Worm (Caenorhabditis elegans): Measurements from ENCODE around the gene ZK632.14.
A peak's percentile ranks its signal among the peaks of the same experiment; 100 is the strongest.

The ZK632.14 gene

ce11 chrIII:9818763-9819162, 5.5 kb downstream of the ZK632.14 start, which contains the start of gene panl-3 (continued):
- TF ChIP-seq rpc-1 (optimal IDR thresholded peaks at IDR 0.05): no peak
- no peak for TF ChIP-seq rpc-1 (tag; optimal IDR thresholded peaks at IDR 0.05)
- no peak for TF ChIP-seq lsy-27 (tag; optimal IDR thresholded peaks at IDR 0.05; ENCODE audit: borderline replicate concordance, insufficient read depth)
- TF ChIP-seq F22D6.2 (tag; optimal IDR thresholded peaks at IDR 0.05): no peak
- no peak for TF ChIP-seq hrde-1 (tag; optimal IDR thresholded peaks at IDR 0.05; ENCODE audit: borderline replicate concordance)
- peak; percentile 44 for TF ChIP-seq nhr-80 (tag; optimal IDR thresholded peaks at IDR 0.05)
- TF ChIP-seq nhr-90 (tag; optimal IDR thresholded peaks at IDR 0.05): no peak

DNA sequence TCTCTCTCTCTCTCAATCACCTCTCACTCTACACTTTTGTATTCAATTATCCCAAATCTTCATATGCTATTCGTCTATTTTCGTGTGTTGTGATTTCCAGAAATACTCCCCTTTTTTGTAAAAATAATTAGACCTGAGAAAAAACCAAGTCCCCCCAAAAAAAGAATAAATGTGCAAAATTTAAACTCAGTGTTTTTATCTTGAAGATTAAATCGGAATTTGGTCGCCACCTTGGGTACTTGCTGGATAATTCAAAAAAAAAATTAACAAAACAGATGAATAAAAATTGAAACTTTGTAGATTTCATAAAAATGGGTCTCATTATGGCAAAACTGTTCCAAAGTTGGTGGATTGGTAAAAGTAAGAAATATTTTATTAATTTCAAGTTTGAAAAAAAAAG, 9.7 kb downstream of the ZK632.14 start, which contains the start of gene arl-5:
TSS of gene arl-5 (plus strand) at position 301 of the 400 bp plus-strand sequence.
- TF ChIP-seq ceh-91 (GFP tag; IDR thresholded peaks at IDR 0.05): no peak
- no peak for TF ChIP-seq gei-17 (GFP tag; optimal IDR thresholded peaks at IDR 0.05)
- no peak for TF ChIP-seq unc-62 (GFP tag; optimal IDR thresholded peaks at IDR 0.05)
- no peak for TF ChIP-seq ceh-79 (tag; optimal IDR thresholded peaks at IDR 0.05)

DNA sequence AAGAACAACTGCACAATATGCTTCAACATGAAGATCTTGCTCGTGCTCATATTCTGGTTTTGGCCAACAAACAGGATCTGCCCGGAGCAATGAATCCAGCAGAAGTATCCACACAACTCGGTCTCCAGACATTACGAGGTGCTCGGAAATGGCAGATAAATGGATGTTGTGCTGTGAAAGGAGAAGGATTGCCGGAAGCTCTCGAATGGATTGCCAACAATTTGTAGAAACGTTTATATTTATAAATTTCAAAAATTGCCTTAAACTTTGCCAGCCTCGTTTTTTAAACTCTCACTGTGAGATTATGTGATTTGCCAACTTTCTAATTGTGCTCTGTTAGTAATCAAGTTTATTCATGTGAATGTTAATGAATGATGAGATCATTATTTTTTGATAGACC, 10.5 kb downstream of the ZK632.14 start:
- no peak for TF ChIP-seq let-526 (GFP tag; IDR thresholded peaks at IDR 0.05)
- no peak for TF ChIP-seq F49E8.2 (tag; optimal IDR thresholded peaks at IDR 0.05; ENCODE audit: insufficient read depth)
- TF ChIP-seq him-1 (tag; optimal IDR thresholded peaks at IDR 0.05): no peak
- TF ChIP-seq T26A5.8 (tag; optimal IDR thresholded peaks at IDR 0.05): no peak
- TF ChIP-seq pbrm-1 (GFP tag; IDR thresholded peaks at IDR 0.05): no peak
- TF ChIP-seq F37B4.10 (GFP tag; IDR thresholded peaks at IDR 0.05): no peak
- no peak for TF ChIP-seq madf-8 (GFP tag; conservative IDR thresholded peaks at IDR 0.05)
- TF ChIP-seq F33H1.4 (GFP tag; IDR thresholded peaks at IDR 0.05): no peak
- no peak for TF ChIP-seq ZK185.1 (tag; optimal IDR thresholded peaks at IDR 0.05; ENCODE audit: poor library complexity, severe bottlenecking)
- no peak for TF ChIP-seq nfya-1 (tag; optimal IDR thresholded peaks at IDR 0.05; ENCODE audit: borderline replicate concordance, insufficient read depth)
- no peak for TF ChIP-seq hrde-1 (tag; optimal IDR thresholded peaks at IDR 0.05; ENCODE audit: borderline replicate concordance)
- TF ChIP-seq nhr-80 (tag; optimal IDR thresholded peaks at IDR 0.05): no peak
- no peak for TF ChIP-seq tbx-9 (tag; optimal IDR thresholded peaks at IDR 0.05; ENCODE audit: borderline replicate concordance)
- TF ChIP-seq Y56A3A.18 (GFP tag; IDR thresholded peaks at IDR 0.05): no peak
- no peak for TF ChIP-seq C17E4.6 (GFP tag; IDR thresholded peaks at IDR 0.05)
- no peak for TF ChIP-seq egrh-3 (GFP tag; IDR thresholded peaks at IDR 0.05)
- TF ChIP-seq cebp-2 (GFP tag; IDR thresholded peaks at IDR 0.05): no peak
- TF ChIP-seq Y53G8AR.9 (GFP tag; conservative IDR thresholded peaks at IDR 0.05): no peak
- no peak for TF ChIP-seq madf-6 (GFP tag; IDR thresholded peaks at IDR 0.05)

DNA sequence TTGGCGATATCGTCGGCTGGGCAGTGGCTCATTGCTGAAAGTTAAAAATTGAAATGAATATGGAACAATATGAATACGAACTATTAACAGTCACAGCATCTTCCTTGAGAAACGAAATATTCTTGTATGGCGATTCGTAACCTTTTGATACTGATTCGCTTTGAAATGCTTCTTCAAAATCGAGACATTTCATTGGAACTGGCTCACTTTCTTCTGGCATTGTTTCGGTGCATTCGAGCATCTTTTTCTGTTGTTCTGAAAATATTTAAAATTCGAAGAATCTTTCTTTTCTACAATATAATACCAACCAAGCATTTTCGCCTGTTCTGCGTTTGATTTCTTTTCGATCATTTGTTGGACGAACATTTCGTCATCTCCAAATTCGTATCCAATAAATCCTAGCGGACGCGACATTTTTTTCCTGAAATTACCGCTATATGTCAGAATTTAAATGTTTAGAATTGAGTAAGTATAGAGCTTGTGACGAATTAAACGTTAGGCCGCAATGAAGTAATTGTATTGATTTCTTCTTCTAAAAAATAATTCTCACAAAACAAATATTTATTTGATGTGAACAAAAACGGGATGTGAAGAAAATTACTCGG, 11.2 kb downstream of the ZK632.14 start, which contains the start of gene lin-52:
TSS of gene lin-52 (minus strand) at position 421 of the 605 bp plus-strand sequence.
- TF ChIP-seq aptf-3 (GFP tag; IDR thresholded peaks at IDR 0.05): no peak
- TF ChIP-seq C17E4.6 (GFP tag; IDR thresholded peaks at IDR 0.05): no peak
- TF ChIP-seq attf-6 (GFP tag; IDR thresholded peaks at IDR 0.05): no peak; the same call in 1 of the 2 replicates
- no peak for TF ChIP-seq ztf-18 (tag; optimal IDR thresholded peaks at IDR 0.05)
- TF ChIP-seq nhr-80 (tag; optimal IDR thresholded peaks at IDR 0.05): no peak
- no peak for TF ChIP-seq ztf-28 (GFP tag; IDR thresholded peaks at IDR 0.05)
- no peak for TF ChIP-seq cebp-2 (GFP tag; IDR thresholded peaks at IDR 0.05)
- TF ChIP-seq sdz-38 (tag; optimal IDR thresholded peaks at IDR 0.05): no peak
- TF ChIP-seq mel-28 (tag; optimal IDR thresholded peaks at IDR 0.05; ENCODE audit: borderline replicate concordance): no peak
- TF ChIP-seq Y53F4B.3 (GFP tag; IDR thresholded peaks at IDR 0.05): no peak
- TF ChIP-seq ceh-27 (GFP tag; optimal IDR thresholded peaks at IDR 0.05): no peak
- TF ChIP-seq ztf-26 (tag; optimal IDR thresholded peaks at IDR 0.05): peak; percentile 46
- peak; percentile 49; the same call in 1 of the 2 replicates for TF ChIP-seq madf-3 (GFP tag; IDR thresholded peaks at IDR 0.05)
- TF ChIP-seq snpc-3.4 (tag; optimal IDR thresholded peaks at IDR 0.05): no peak
- no peak for TF ChIP-seq sea-2 (GFP tag; IDR thresholded peaks at IDR 0.05)
- no peak for TF ChIP-seq C06A6.2 (GFP tag; conservative IDR thresholded peaks at IDR 0.05)
- TF ChIP-seq B0261.1 (tag; optimal IDR thresholded peaks at IDR 0.05): no peak
- TF ChIP-seq unc-62 (GFP tag; optimal IDR thresholded peaks at IDR 0.05): no peak
- TF ChIP-seq mxl-1 (tag; optimal IDR thresholded peaks at IDR 0.05): no peak
- TF ChIP-seq nhr-27 (tag; optimal IDR thresholded peaks at IDR 0.05): no peak
